Fruit fly (Drosophila melanogaster): ENCODE results near the gene Prps.
A peak's percentile ranks its signal among the peaks of the same experiment; 100 is the strongest.

Gene Prps

dm6 chr3L:9692892-9693551, 3.5 kb downstream of the Prps start (continued):
- TF ChIP-seq ara (GFP tag; IDR thresholded peaks at IDR 0.05) (peak; percentile 83), Hsf (GFP tag; optimal IDR thresholded peaks at IDR 0.05) (peak; percentile 97), CG12299 (tag; optimal IDR thresholded peaks at IDR 0.05) (peak; percentile 86), onecut (GFP tag; IDR thresholded peaks at IDR 0.05) (peak; percentile 85), CG18619 (GFP tag; optimal IDR thresholded peaks at IDR 0.05) (peak; percentile 98), slou (GFP tag; optimal IDR thresholded peaks at IDR 0.05) (peak; percentile 95), Fer1 (GFP tag; optimal IDR thresholded peaks at IDR 0.05) (peak; percentile 95), CG9437 (GFP tag; optimal IDR thresholded peaks at IDR 0.05) (peak; percentile 95), sim (GFP tag; IDR thresholded peaks at IDR 0.05) (peak; percentile 51; the same call in 1 of the 2 replicates), CG7271 (tag; optimal IDR thresholded peaks at IDR 0.05) (no peak), CG18011 (GFP tag; optimal IDR thresholded peaks at IDR 0.05) (peak; percentile 85), Poxn (GFP tag; IDR thresholded peaks at IDR 0.05) (peak; percentile 75), sqz (GFP tag; optimal IDR thresholded peaks at IDR 0.05) (peak; percentile 87), CG1832 (GFP tag; optimal IDR thresholded peaks at IDR 0.05) (peak; percentile 48), CG6791 (GFP tag; IDR thresholded peaks at IDR 0.05; ENCODE audit: partially characterized antibody) (no peak), Dp (GFP tag; optimal IDR thresholded peaks at IDR 0.05) (no peak), CG10543 (GFP tag; optimal IDR thresholded peaks at IDR 0.05) (peak; percentile 98), sens-2 (GFP tag; IDR thresholded peaks at IDR 0.05) (peak; percentile 59; the same call in 1 of the 2 replicates), CG3163 (GFP tag; optimal IDR thresholded peaks at IDR 0.05) (peak; percentile 79), en (GFP tag; optimal IDR thresholded peaks at IDR 0.05) (peak; percentile 94), Atf3 (GFP tag; optimal IDR thresholded peaks at IDR 0.05) (peak; percentile 96), CG13296 (GFP tag; optimal IDR thresholded peaks at IDR 0.05) (peak; percentile 95), Kr (GFP tag; optimal IDR thresholded peaks at IDR 0.05) (no peak), unc-4 (GFP tag; IDR thresholded peaks at IDR 0.05; ENCODE audit: partially characterized antibody) (no peak; the same call in 1 of the 2 replicates), NfI (GFP tag; optimal IDR thresholded peaks at IDR 0.05) (peak; percentile 94), gsb (GFP tag; IDR thresholded peaks at IDR 0.05) (peak; percentile 70), ro (GFP tag; IDR thresholded peaks at IDR 0.05) (peak; percentile 73; the same call in 1 of the 2 replicates), NK7.1 (GFP tag; optimal IDR thresholded peaks at IDR 0.05) (peak; percentile 94), CG10274 (GFP tag; optimal IDR thresholded peaks at IDR 0.05) (peak; percentile 94), odd (GFP tag; optimal IDR thresholded peaks at IDR 0.05) (peak; percentile 95), lilli (GFP tag; optimal IDR thresholded peaks at IDR 0.05) (peak; percentile 97), CG6854 (GFP tag; optimal IDR thresholded peaks at IDR 0.05) (peak; percentile 95), CG2712 (tag; optimal IDR thresholded peaks at IDR 0.05) (peak; percentile 96), Sox100B (GFP tag; optimal IDR thresholded peaks at IDR 0.05) (peak; percentile 99), crp (GFP tag; optimal IDR thresholded peaks at IDR 0.05) (peak in 1 of 2 experiments; percentile 66), NFAT (GFP tag; IDR thresholded peaks at IDR 0.05) (peak; percentile 76), sug (tag; optimal IDR thresholded peaks at IDR 0.05) (peak; percentile 64), CG4820 (GFP tag; optimal IDR thresholded peaks at IDR 0.05) (peak; percentile 96), CG15696 (tag; optimal IDR thresholded peaks at IDR 0.05) (peak; percentile 78), CG9817 (tag; optimal IDR thresholded peaks at IDR 0.05) (peak; percentile 92), CG12659 (GFP tag; optimal IDR thresholded peaks at IDR 0.05) (peak; percentile 98), CG7963 (GFP tag; IDR thresholded peaks at IDR 0.05; ENCODE audit: partially characterized antibody) (no peak), CG13287 (GFP tag; IDR thresholded peaks at IDR 0.05; ENCODE audit: partially characterized antibody) (no peak), HmgD (GFP tag; optimal IDR thresholded peaks at IDR 0.05) (peak; percentile 95), CG34376 (GFP tag; optimal IDR thresholded peaks at IDR 0.05) (peak; percentile 94)

Measured in whole organism, embryonic.